Worm (Caenorhabditis elegans) whole organism, L3 larva: ENCODE measurements around the gene srp-7.

ENCODE experiments used
- elt-1 ChIP-seq: fragments of 150-350 bp; optimal IDR thresholded peaks from 2 replicates; lab custom pipeline; 2014; ENCODE audit warnings: missing biosample characterization, missing genetic modification characterization
- elt-3 ChIP-seq, 3 experiments: fragments of 150-350 bp in 1 of 3; sonication (generic microtip) in 2 of 3; optimal IDR thresholded peaks; 2 replicates in 2 of 3; 4 replicates in 1 of 3; lab custom pipeline; 2014 to 2017; ENCODE audit warnings: missing biosample characterization in 3 of 3, missing genetic modification characterization in 3 of 3
- fkh-10 ChIP-seq: sonication (generic microtip); optimal IDR thresholded peaks from 2 replicates; lab custom pipeline; 2017; ENCODE audit warnings: missing biosample characterization, missing genetic modification reagents, missing genetic modification characterization
- fkh-2 ChIP-seq: fragments of 150-350 bp; optimal IDR thresholded peaks from 2 replicates; lab custom pipeline; 2014; ENCODE audit warnings: missing biosample characterization, missing genetic modification reagents, missing genetic modification characterization
- fos-1 ChIP-seq: fragments of 150-350 bp; optimal IDR thresholded peaks from 2 replicates; lab custom pipeline; 2014; ENCODE audit warnings: missing biosample characterization, missing genetic modification characterization
- lin-39 ChIP-seq: fragments of 150-350 bp; optimal IDR thresholded peaks from 2 replicates; lab custom pipeline; 2018; ENCODE audit warnings: missing biosample characterization, missing genetic modification reagents, missing genetic modification characterization
- mdl-1 ChIP-seq: fragments of 150-350 bp; optimal IDR thresholded peaks from 2 replicates; lab custom pipeline; 2014; ENCODE audit warnings: missing biosample characterization, missing genetic modification characterization
- nhr-11 ChIP-seq: fragments of 150-350 bp; optimal IDR thresholded peaks from 2 replicates; lab custom pipeline; 2014; ENCODE audit warnings: missing biosample characterization, missing genetic modification characterization
- nhr-28 ChIP-seq: fragments of 150-350 bp; optimal IDR thresholded peaks from 2 replicates; lab custom pipeline; 2014; ENCODE audit warnings: missing biosample characterization, missing genetic modification characterization
- pha-4 ChIP-seq: fragments of 150-350 bp; optimal IDR thresholded peaks from 2 replicates; lab custom pipeline; 2014; ENCODE audit warnings: missing biosample characterization, missing genetic modification reagents, missing genetic modification characterization
- sea-2 ChIP-seq: fragments of 150-350 bp; sonication (generic microtip); optimal IDR thresholded peaks from 4 replicates; lab custom pipeline; 2014; ENCODE audit warnings: missing biosample characterization, missing genetic modification reagents, missing genetic modification characterization
- unc-62 ChIP-seq: fragments of 150-350 bp; sonication (generic microtip); optimal IDR thresholded peaks from 4 replicates; lab custom pipeline; 2014; ENCODE audit warnings: missing biosample characterization, missing genetic modification reagents, missing genetic modification characterization
- ztf-4 ChIP-seq: fragments of 150-350 bp; optimal IDR thresholded peaks from 2 replicates; lab custom pipeline; 2014; ENCODE audit warnings: missing biosample characterization, missing genetic modification characterization

ce11 chrV:8230056-8230455 is 51.1 kb downstream of the srp-7 start:
- TF ChIP-seq unc-62 (GFP tag; lab: Kevin White, UChicago) (no peak), fkh-2 (tag; lab: Kevin White, UChicago) (no peak), fos-1 (no peak), nhr-28 (tag; lab: Kevin White, UChicago) (no peak), ztf-4 (no peak), elt-1 (tag; lab: Kevin White, UChicago) (no peak), lin-39 (tag; lab: Kevin White, UChicago) (no peak), fkh-10 (GFP tag; lab: Kevin White, UChicago) (no peak), sea-2 (GFP tag; lab: Kevin White, UChicago) (no peak), mdl-1 (no peak), pha-4 (no peak), nhr-11 (tag; lab: Kevin White, UChicago) (no peak), elt-3 (tag; optimal IDR thresholded peaks at IDR 0.05; lab: Kevin White, UChicago) (no peak)
